Worm (Caenorhabditis elegans): ENCODE measurements around the gene F58G6.3.

- no peak for TF ChIP-seq aly-2 (tag; optimal IDR thresholded peaks at IDR 0.05)
- TF ChIP-seq lin-35 (GFP tag; optimal IDR thresholded peaks at IDR 0.05), result no peak
- no peak for TF ChIP-seq fkh-10 (GFP tag; optimal IDR thresholded peaks at IDR 0.05)
- no peak for TF ChIP-seq nhr-237 (tag; optimal IDR thresholded peaks at IDR 0.05)
- no peak for TF ChIP-seq elt-3 (tag; optimal IDR thresholded peaks at IDR 0.05)
- TF ChIP-seq zag-1 (tag; optimal IDR thresholded peaks at IDR 0.05), result no peak
- no peak for TF ChIP-seq nhr-47 (tag; optimal IDR thresholded peaks at IDR 0.05)
- no peak for TF ChIP-seq lin-13 (GFP tag; optimal IDR thresholded peaks at IDR 0.05)
- TF ChIP-seq C04F5.9 (tag; optimal IDR thresholded peaks at IDR 0.05), result no peak
- no peak for TF ChIP-seq nhr-19 (GFP tag; conservative IDR thresholded peaks at IDR 0.05)
- TF ChIP-seq egl-27 (tag; optimal IDR thresholded peaks at IDR 0.05), result no peak
These were observed 29.1 kb upstream of the F58G6.3 start, which contains the start of gene W09C2.8 for ce11 chrIV:9624275-9624674.

Data from whole organism, L1 larva.